Worm (Caenorhabditis elegans): Measurements from ENCODE around the gene cex-1.

ce11 chrII:5414040-5414439 is 33.4 kb upstream of the cex-1 start, which contains the start of the genes EEED8.14 and EEED8.3:
- TF ChIP-seq pqm-1 (tag; optimal IDR thresholded peaks at IDR 0.05) (no peak), snpc-4 (tag; optimal IDR thresholded peaks at IDR 0.05) (no peak), nhr-77 (tag; optimal IDR thresholded peaks at IDR 0.05) (no peak), fos-1 (tag; optimal IDR thresholded peaks at IDR 0.05) (no peak), ceh-82 (tag; optimal IDR thresholded peaks at IDR 0.05) (no peak)

Data from whole organism, L3 larva.